Worm (Caenorhabditis elegans) whole organism, mixed stage, embryonic: ENCODE results near the gene C30G12.4.

ENCODE experiments used
- ces-1 ChIP-seq: fragments of 150-350 bp; optimal IDR thresholded peaks from 2 replicates; lab custom pipeline; 2014; ENCODE audit warnings: missing biosample characterization, missing genetic modification reagents, missing genetic modification characterization
- lin-13 ChIP-seq: fragments of 150-350 bp; optimal IDR thresholded peaks from 2 replicates; lab custom pipeline; 2014; ENCODE audit warnings: missing biosample characterization, missing genetic modification characterization
- mep-1 ChIP-seq: fragments of 150-350 bp; optimal IDR thresholded peaks from 2 replicates; lab custom pipeline; 2017; ENCODE audit warnings: missing biosample characterization, missing genetic modification reagents, missing genetic modification characterization, inconsistent platforms
- nhr-237 ChIP-seq: fragments of 150-350 bp; optimal IDR thresholded peaks from 2 replicates; lab custom pipeline; 2014; ENCODE audit warnings: missing biosample characterization, missing genetic modification characterization
- nhr-28 ChIP-seq: fragments of 150-350 bp; optimal IDR thresholded peaks from 2 replicates; lab custom pipeline; 2014; ENCODE audit warnings: missing biosample characterization, missing genetic modification characterization
- nhr-76 ChIP-seq: sonication (generic microtip); optimal IDR thresholded peaks from 2 replicates; lab custom pipeline; 2017; ENCODE audit warnings: missing biosample characterization, missing genetic modification characterization
- pha-4 ChIP-seq: fragments of 150-350 bp; optimal IDR thresholded peaks from 2 replicates; lab custom pipeline; 2018; ENCODE audit warnings: missing biosample characterization, missing genetic modification reagents, missing genetic modification characterization
- sem-2 ChIP-seq: fragments of 200-800 bp; sonication (Bioruptor generic); optimal IDR thresholded peaks from 2 replicates; lab custom pipeline; 2018; ENCODE audit warnings: mild to moderate bottlenecking, missing genetic modification characterization, missing compliant biosample characterization
- snpc-4 ChIP-seq: fragments of 150-350 bp; optimal IDR thresholded peaks from 2 replicates; lab custom pipeline; 2014; ENCODE audit warnings: missing biosample characterization, missing genetic modification characterization
- sptf-1 ChIP-seq: sonication (generic microtip); optimal IDR thresholded peaks from 2 replicates; lab custom pipeline; 2017; ENCODE audit warnings: mild to moderate bottlenecking, missing genetic modification characterization, moderate library complexity, missing compliant biosample characterization
- unc-39 ChIP-seq: fragments of 150-350 bp; optimal IDR thresholded peaks from 2 replicates; lab custom pipeline; 2014; ENCODE audit warnings: missing biosample characterization, missing genetic modification characterization
- unc-62 ChIP-seq: fragments of 150-350 bp; optimal IDR thresholded peaks from 2 replicates; lab custom pipeline; 2014; ENCODE audit warnings: missing biosample characterization, missing genetic modification reagents, missing genetic modification characterization
- zip-8 ChIP-seq: fragments of 150-350 bp; optimal IDR thresholded peaks from 2 replicates; lab custom pipeline; 2014; ENCODE audit warnings: missing biosample characterization, missing genetic modification characterization
- ztf-11 ChIP-seq: fragments of 150-350 bp; optimal IDR thresholded peaks from 2 replicates; lab custom pipeline; 2014; ENCODE audit warnings: missing biosample characterization, missing genetic modification characterization

DNA sequence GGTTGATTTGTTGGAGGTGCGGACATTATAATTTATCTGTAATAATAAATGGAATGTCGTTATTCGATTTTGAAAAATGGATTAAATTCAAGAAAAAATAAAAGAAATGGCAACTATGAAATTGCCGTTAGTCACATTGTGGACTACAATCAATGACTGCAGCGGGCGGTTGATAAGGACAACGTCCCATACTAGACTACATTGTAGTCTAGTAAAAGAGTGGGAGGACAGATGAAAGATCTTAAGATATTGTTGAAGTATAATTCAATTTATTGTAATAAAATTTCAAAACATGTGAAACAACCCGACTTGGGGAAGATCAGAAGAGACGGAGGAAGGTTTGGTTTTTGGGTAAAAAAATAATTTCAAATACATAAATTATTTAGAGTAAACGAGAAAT is 10.0 kb upstream of the C30G12.4 start, which contains the start of the genes prx-13 and ada-2:
- TF ChIP-seq mep-1 (tag; lab: Kevin White, UChicago) (no peak), nhr-237 (tag; lab: Kevin White, UChicago) (no peak), pha-4 (no peak), snpc-4 (tag; lab: Kevin White, UChicago) (no peak), unc-62 (GFP tag; lab: Kevin White, UChicago) (no peak), sem-2 (GFP tag; lab: Kevin White, UChicago) (no peak), ztf-11 (tag; lab: Kevin White, UChicago) (no peak), sptf-1 (no peak), nhr-76 (no peak), unc-39 (tag; lab: Kevin White, UChicago) (no peak), ces-1 (GFP tag; lab: Kevin White, UChicago) (no peak), zip-8 (tag; lab: Kevin White, UChicago) (no peak), lin-13 (tag; lab: Kevin White, UChicago) (no peak), nhr-28 (tag; lab: Kevin White, UChicago) (no peak)
